Worm (Caenorhabditis elegans): Measurements from ENCODE around the gene nduf-2.2.

DNA sequence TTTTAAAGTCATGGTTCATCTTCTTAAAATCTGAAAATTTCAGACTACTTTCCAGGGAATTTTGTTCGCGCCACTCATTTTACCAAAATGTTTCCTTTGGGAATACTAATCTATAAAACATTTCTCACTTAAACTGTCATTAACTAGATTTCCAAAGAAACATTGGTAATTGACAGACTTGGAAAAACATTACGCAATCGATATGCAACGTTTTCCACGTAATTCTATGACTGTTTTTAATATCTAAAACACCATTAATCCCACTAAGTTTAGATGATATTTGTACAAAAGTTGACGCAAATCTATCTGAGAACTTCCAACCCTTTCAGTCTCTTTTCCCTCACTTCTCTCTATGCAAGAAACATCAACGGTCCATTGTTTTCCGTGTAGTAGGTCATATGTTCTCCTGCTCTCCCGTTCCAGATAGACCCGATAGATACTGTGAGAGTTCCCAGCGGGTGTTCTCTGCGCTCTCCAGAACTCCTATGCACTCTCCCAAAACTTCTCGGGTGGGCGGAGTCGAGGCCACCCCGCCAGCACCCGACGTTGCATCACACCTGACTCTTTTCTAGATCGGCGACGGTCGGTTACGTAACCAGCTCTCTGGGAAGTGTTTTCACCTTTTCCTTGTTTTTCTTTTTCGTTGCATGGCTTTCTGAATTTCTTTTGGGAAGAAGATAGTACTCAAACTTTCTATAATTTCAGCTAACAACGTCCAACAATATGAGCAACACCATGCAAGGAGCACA lies 13.4 kb downstream of the nduf-2.2 start, which contains the start of gene zip-8:
- TF ChIP-seq egl-27 (tag; optimal IDR thresholded peaks at IDR 0.05): no peak
- TF ChIP-seq mxl-3 (GFP tag; optimal IDR thresholded peaks at IDR 0.05): no peak
- TF ChIP-seq ceh-82 (tag; optimal IDR thresholded peaks at IDR 0.05): no peak
- TF ChIP-seq ama-1 (optimal IDR thresholded peaks at IDR 0.05): no peak
- no peak for TF ChIP-seq lir-3 (tag; optimal IDR thresholded peaks at IDR 0.05)
- TF ChIP-seq hlh-11 (tag; optimal IDR thresholded peaks at IDR 0.05): no peak
- TF ChIP-seq nhr-237 (tag; optimal IDR thresholded peaks at IDR 0.05): no peak

Data from whole organism, L4 larva.